Worm (Caenorhabditis elegans): ENCODE data around the gene F14H8.4.

ce11 chrV:15013328-15013727 is 10.3 kb upstream of the F14H8.4 start:
- TF ChIP-seq ama-1 (optimal IDR thresholded peaks at IDR 0.05) = no peak
- TF ChIP-seq scrt-1 (GFP tag; IDR thresholded peaks at IDR 0.05) = no peak
- no peak for TF ChIP-seq hmbx-1 (tag; optimal IDR thresholded peaks at IDR 0.05)
- TF ChIP-seq ets-7 (tag; optimal IDR thresholded peaks at IDR 0.05) = no peak

Data from whole organism, early embryonic.